Worm (Caenorhabditis elegans) whole organism, early embryonic: Measurements from ENCODE around the gene bcl-11.

Experiments
- B0310.2 ChIP-seq: sonication (generic microtip); optimal IDR thresholded peaks from 2 replicates; lab custom pipeline; 2016; ENCODE audit warnings: mild to moderate bottlenecking, missing genetic modification characterization, missing compliant biosample characterization
- F13C5.2 ChIP-seq: sonication (generic microtip); optimal IDR thresholded peaks from 2 replicates; lab custom pipeline; 2017; ENCODE audit warnings: mild to moderate bottlenecking, missing genetic modification characterization, inconsistent platforms, missing compliant biosample characterization
- aly-1 ChIP-seq: sonication (generic microtip); optimal IDR thresholded peaks from 2 replicates; lab custom pipeline; 2016; ENCODE audit warnings: missing genetic modification characterization, missing compliant biosample characterization
- ama-1 ChIP-seq: fragments of 150-350 bp; optimal IDR thresholded peaks from 2 replicates; lab custom pipeline; 2014
- ceh-13 ChIP-seq: fragments of 200-800 bp; sonication (Bioruptor generic); optimal IDR thresholded peaks from 2 replicates; lab custom pipeline; 2018; ENCODE audit warnings: mild to moderate bottlenecking, missing genetic modification characterization, missing compliant biosample characterization
- ceh-36 ChIP-seq: sonication (generic microtip); optimal IDR thresholded peaks from 2 replicates; lab custom pipeline; 2016; ENCODE audit warnings: missing genetic modification characterization, inconsistent platforms, missing compliant biosample characterization
- ets-7 ChIP-seq: sonication (generic microtip); optimal IDR thresholded peaks from 2 replicates; lab custom pipeline; 2016; ENCODE audit warnings: missing genotype, missing genetic modification characterization, missing compliant biosample characterization
- flt-1 ChIP-seq: fragments of 200-800 bp; sonication (Bioruptor generic); IDR thresholded peaks from 2 replicates; pipeline ENCODE4 v1.3.6; 2022; ENCODE audit warnings: missing genetic modification characterization, missing compliant biosample characterization
- hnd-1 ChIP-seq: sonication (generic microtip); optimal IDR thresholded peaks from 2 replicates; lab custom pipeline; 2016; ENCODE audit warnings: missing genetic modification characterization, missing compliant biosample characterization
- scrt-1 ChIP-seq: fragments of 200-800 bp; sonication (Bioruptor generic); IDR thresholded peaks from 2 replicates; pipeline ENCODE4 v1.3.6; 2022; ENCODE audit warnings: missing genetic modification characterization, missing compliant biosample characterization
- sea-1 ChIP-seq: fragments of 200-800 bp; sonication (Bioruptor generic); conservative IDR thresholded peaks from 2 replicates; pipeline ENCODE4 v1.3.6; 2022; ENCODE audit warnings: missing genetic modification characterization, missing compliant biosample characterization
- tbx-11 ChIP-seq: fragments of 200-800 bp; sonication (Bioruptor generic); IDR thresholded peaks from 2 replicates; pipeline ENCODE4 v1.3.6; 2022; ENCODE audit warnings: missing genetic modification characterization, missing compliant biosample characterization

- TF ChIP-seq ets-7, result no peak
- TF ChIP-seq tbx-11 (GFP tag; lab: Robert Waterston, UW), result no peak
- no peak for TF ChIP-seq sea-1 (GFP tag; lab: Robert Waterston, UW)
- no peak for TF ChIP-seq ceh-36 (tag; lab: Kevin White, UChicago)
- TF ChIP-seq scrt-1, result no peak
- TF ChIP-seq ama-1 (lab: Kevin White, UChicago), result no peak
- no peak for TF ChIP-seq aly-1 (tag; lab: Kevin White, UChicago)
- no peak for TF ChIP-seq hnd-1 (tag; lab: Kevin White, UChicago)
- TF ChIP-seq F13C5.2 (tag; lab: Kevin White, UChicago), result no peak
- TF ChIP-seq flt-1, result no peak
- TF ChIP-seq B0310.2 (tag; lab: Kevin White, UChicago), result no peak
- TF ChIP-seq ceh-13 (GFP tag; lab: Kevin White, UChicago), result no peak
Measured at ce11 chrV:6342502-6342901, 13.3 kb upstream of the bcl-11 start.
